Worm (Caenorhabditis elegans) whole organism, early embryonic: ENCODE results near the gene ctl-3.

Experiments used
- ama-1 ChIP-seq: fragments of 150-350 bp; optimal IDR thresholded peaks from 2 replicates; lab custom pipeline; 2014
- ceh-36 ChIP-seq: sonication (generic microtip); optimal IDR thresholded peaks from 2 replicates; lab custom pipeline; 2016; ENCODE audit warnings: missing genetic modification characterization, inconsistent platforms, missing compliant biosample characterization
- ets-7 ChIP-seq: sonication (generic microtip); optimal IDR thresholded peaks from 2 replicates; lab custom pipeline; 2016; ENCODE audit warnings: missing genotype, missing genetic modification characterization, missing compliant biosample characterization
- flt-1 ChIP-seq: fragments of 200-800 bp; sonication (Bioruptor generic); IDR thresholded peaks from 2 replicates; pipeline ENCODE4 v1.3.6; 2022; ENCODE audit warnings: missing genetic modification characterization, missing compliant biosample characterization
- hmbx-1 ChIP-seq: sonication (generic microtip); optimal IDR thresholded peaks from 2 replicates; lab custom pipeline; 2016; ENCODE audit warnings: mild to moderate bottlenecking, missing genetic modification characterization, missing compliant biosample characterization
- tbx-11 ChIP-seq: fragments of 200-800 bp; sonication (Bioruptor generic); IDR thresholded peaks from 2 replicates; pipeline ENCODE4 v1.3.6; 2022; ENCODE audit warnings: missing genetic modification characterization, missing compliant biosample characterization

DNA sequence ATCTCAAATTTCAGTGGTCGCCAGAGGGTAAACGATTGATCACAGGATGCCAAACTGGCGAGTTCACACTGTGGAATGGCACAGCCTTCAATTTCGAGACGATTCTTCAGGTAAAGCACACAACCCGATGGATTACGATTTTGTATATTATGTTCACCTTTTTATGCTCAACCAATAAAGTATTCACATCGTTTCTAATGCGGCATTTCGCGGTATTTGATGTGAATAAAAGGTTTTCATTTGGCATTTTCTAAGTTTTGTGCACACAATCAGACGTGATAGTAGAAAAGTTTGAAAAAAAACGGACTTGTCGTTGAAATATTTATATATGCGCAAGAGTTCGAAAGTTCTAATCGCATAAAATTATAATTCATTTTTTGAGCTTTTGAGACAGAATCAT lies 48.4 kb upstream of the ctl-3 start:
- TF ChIP-seq flt-1 (GFP tag; lab: Robert Waterston, UW) (no peak), ets-7 (tag; lab: Kevin White, UChicago) (no peak), hmbx-1 (tag; lab: Kevin White, UChicago) (no peak), ama-1 (lab: Kevin White, UChicago) (no peak), tbx-11 (GFP tag; lab: Robert Waterston, UW) (no peak), ceh-36 (tag; lab: Kevin White, UChicago) (no peak)
